Fruit fly (Drosophila melanogaster) whole organism, prepupa: ENCODE measurements around the gene CG12012.

Experiments used
- CG11762 ChIP-seq: fragments of 200-800 bp; sonication (Bioruptor generic); optimal IDR thresholded peaks from 3 replicates; lab custom pipeline; 2016; ENCODE audit warnings: missing biosample characterization, missing genetic modification characterization; ENCODE audit not compliant: insufficient read depth
- CG4318 ChIP-seq: fragments of 200-800 bp; sonication (Bioruptor generic); optimal IDR thresholded peaks from 3 replicates; lab custom pipeline; 2017; ENCODE audit warnings: missing biosample characterization, mild to moderate bottlenecking, missing genetic modification characterization
- CG6163 ChIP-seq: fragments of 200-800 bp; sonication (Bioruptor generic); IDR thresholded peaks from 3 replicates; pipeline ENCODE4 v1.3.6; 2022; ENCODE audit warnings: missing biosample characterization, missing genetic modification characterization
- CG7368 ChIP-seq: fragments of 200-800 bp; sonication (Bioruptor generic); optimal IDR thresholded peaks from 3 replicates; lab custom pipeline; 2016; ENCODE audit warnings: missing biosample characterization, missing genetic modification characterization
- CG8632 ChIP-seq: fragments of 200-800 bp; sonication (Bioruptor generic); optimal IDR thresholded peaks from 3 replicates; lab custom pipeline; 2016; ENCODE audit warnings: missing biosample characterization, missing genetic modification characterization
- CG9139 ChIP-seq: fragments of 200-800 bp; sonication (Bioruptor generic); optimal IDR thresholded peaks from 3 replicates; lab custom pipeline; 2017; ENCODE audit warnings: missing biosample characterization, mild to moderate bottlenecking, missing genetic modification characterization
- Gug ChIP-seq: fragments of 200-800 bp; sonication (Bioruptor generic); IDR thresholded peaks from 2 replicates; pipeline ENCODE4 v1.3.6; 2022; ENCODE audit warnings: missing biosample characterization, missing genetic modification characterization
- Hr38 ChIP-seq: sonication (Bioruptor generic); optimal IDR thresholded peaks from 2 replicates; lab custom pipeline; 2016; ENCODE audit warnings: missing biosample characterization, missing genetic modification characterization
- OdsH ChIP-seq: fragments of 200-800 bp; sonication (Bioruptor generic); optimal IDR thresholded peaks from 3 replicates; lab custom pipeline; 2016; ENCODE audit warnings: missing biosample characterization, missing genetic modification characterization
- Sox102F ChIP-seq: fragments of 200-800 bp; sonication (Bioruptor generic); optimal IDR thresholded peaks from 2 replicates; lab custom pipeline; 2016; ENCODE audit warnings: missing biosample characterization, mild to moderate bottlenecking, missing genetic modification characterization
- cyc ChIP-seq: fragments of 200-800 bp; sonication (Bioruptor generic); optimal IDR thresholded peaks from 3 replicates; lab custom pipeline; 2016; ENCODE audit warnings: missing biosample characterization, missing genetic modification characterization
- lz ChIP-seq: fragments of 200-800 bp; sonication (Bioruptor generic); optimal IDR thresholded peaks from 3 replicates; lab custom pipeline; 2016; ENCODE audit warnings: missing biosample characterization, missing genetic modification characterization
- salr ChIP-seq, 2 experiments: fragments of 200-800 bp; sonication (Bioruptor generic); optimal IDR thresholded peaks; 3 replicates each; lab custom pipeline; 2016 to 2018; ENCODE audit warnings: missing biosample characterization in 2 of 2, missing genetic modification characterization in 2 of 2, mild to moderate bottlenecking in 1 of 2
- ss ChIP-seq, 2 experiments: fragments of 200-800 bp; sonication (Bioruptor generic); optimal IDR thresholded peaks; 2 replicates in 1 of 2; 3 replicates in 1 of 2; lab custom pipeline; 2017 to 2018; ENCODE audit warnings: mild to moderate bottlenecking in 2 of 2, missing biosample characterization in 2 of 2, missing genetic modification characterization in 2 of 2, moderate library complexity in 1 of 2

DNA sequence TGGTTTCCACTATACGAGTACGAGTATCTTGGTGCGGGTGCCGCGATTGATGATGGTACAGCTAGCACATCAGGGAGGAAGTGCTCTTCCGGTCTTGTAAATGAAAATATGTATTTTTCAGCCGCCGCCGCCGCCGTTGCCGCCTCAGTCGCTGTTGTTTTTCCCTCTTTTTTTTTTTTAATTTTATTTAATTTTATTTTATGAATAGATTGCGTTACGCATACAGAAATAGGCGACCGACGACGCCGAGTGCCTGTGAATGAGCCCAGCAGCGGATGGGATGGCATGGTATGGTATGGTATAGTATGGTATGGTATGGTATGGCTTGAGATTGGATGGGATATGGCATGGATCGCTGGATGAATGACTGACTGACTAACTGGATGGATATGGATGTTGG is 10.2 kb downstream of the CG12012 start:
- TF ChIP-seq salr (GFP tag; optimal IDR thresholded peaks at IDR 0.05; lab: Kevin White, UChicago) (no peak), cyc (GFP tag; lab: Kevin White, UChicago) (no peak), CG8632 (no peak), CG4318 (GFP tag; lab: Kevin White, UChicago) (no peak), CG6163 (GFP tag; lab: Robert Waterston, UW) (0 out of 3 replicates have a peak, but pooled peaks have one; percentile 46), CG9139 (GFP tag; lab: Kevin White, UChicago) (no peak), OdsH (no peak), Sox102F (GFP tag; lab: Kevin White, UChicago) (no peak), CG7368 (GFP tag; lab: Kevin White, UChicago) (no peak), Gug (no peak), ss (GFP tag; optimal IDR thresholded peaks at IDR 0.05; lab: Kevin White, UChicago) (no peak), Hr38 (no peak), lz (GFP tag; lab: Kevin White, UChicago) (no peak), CG11762 (GFP tag; lab: Kevin White, UChicago) (no peak)
